Fruit fly (Drosophila melanogaster) Kc167 (cell line): ENCODE measurements around the gene loj.

Source experiments
- Myc ChIP-seq: fragments of >200 bp; optimal IDR thresholded peaks from 2 replicates; lab custom pipeline; 2017; ENCODE audit warnings: missing external identifiers
- Sin3A ChIP-seq: fragments of >200 bp; optimal IDR thresholded peaks from 2 replicates; lab custom pipeline; 2018; ENCODE audit warnings: missing external identifiers
- h ChIP-seq: fragments of >200 bp; optimal IDR thresholded peaks from 3 replicates; lab custom pipeline; 2018; ENCODE audit warnings: missing external identifiers
- insv ChIP-seq: fragments of >200 bp; optimal IDR thresholded peaks from 3 replicates; lab custom pipeline; 2018; ENCODE audit warnings: missing external identifiers
- psq ChIP-seq: fragments of >200 bp; optimal IDR thresholded peaks from 2 replicates; lab custom pipeline; 2017; ENCODE audit warnings: missing external identifiers
- ttk ChIP-seq: sonication (Bioruptor generic); optimal IDR thresholded peaks from 2 replicates; lab custom pipeline; 2017; ENCODE audit warnings: missing external identifiers

DNA sequence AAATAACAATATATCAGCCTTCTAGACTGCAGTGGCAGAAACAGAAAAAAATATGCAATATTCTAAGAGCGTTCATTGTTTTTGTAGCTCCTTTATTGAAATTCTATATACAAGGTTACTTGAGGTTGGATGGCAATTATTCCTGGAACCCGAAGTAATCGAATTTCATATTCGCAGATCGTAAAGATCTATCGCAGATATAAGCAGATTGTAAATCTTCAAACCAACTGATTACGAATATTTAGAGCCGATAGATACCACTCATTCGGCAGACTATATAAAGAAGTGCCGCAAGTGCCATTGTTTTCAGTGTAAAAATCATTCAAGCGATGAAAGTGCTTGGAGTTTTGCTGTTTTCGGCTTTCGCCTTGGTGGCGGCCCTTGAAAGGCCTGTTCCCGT, 42.8 kb upstream of the loj start, which contains the start of gene Jon65Aii:
- TF ChIP-seq h (lab: Kevin White, UChicago) (no peak), Myc (lab: Kevin White, UChicago) (no peak), psq (lab: Kevin White, UChicago) (no peak), Sin3A (lab: Kevin White, UChicago) (no peak), insv (lab: Kevin White, UChicago) (no peak), ttk (lab: Kevin White, UChicago) (no peak)
